Fruit fly (Drosophila melanogaster): ENCODE data around the gene Ubr3.
A peak's percentile ranks its signal among the peaks of the same experiment; 100 is the strongest.

Ubr3 gene

dm6 chrX:7973325-7973954 is 37.7 kb downstream of the Ubr3 start (continued):
- peak; percentile 16; the same call in 1 of the 2 replicates for TF ChIP-seq vvl (GFP tag; IDR thresholded peaks at IDR 0.05)

DNA sequence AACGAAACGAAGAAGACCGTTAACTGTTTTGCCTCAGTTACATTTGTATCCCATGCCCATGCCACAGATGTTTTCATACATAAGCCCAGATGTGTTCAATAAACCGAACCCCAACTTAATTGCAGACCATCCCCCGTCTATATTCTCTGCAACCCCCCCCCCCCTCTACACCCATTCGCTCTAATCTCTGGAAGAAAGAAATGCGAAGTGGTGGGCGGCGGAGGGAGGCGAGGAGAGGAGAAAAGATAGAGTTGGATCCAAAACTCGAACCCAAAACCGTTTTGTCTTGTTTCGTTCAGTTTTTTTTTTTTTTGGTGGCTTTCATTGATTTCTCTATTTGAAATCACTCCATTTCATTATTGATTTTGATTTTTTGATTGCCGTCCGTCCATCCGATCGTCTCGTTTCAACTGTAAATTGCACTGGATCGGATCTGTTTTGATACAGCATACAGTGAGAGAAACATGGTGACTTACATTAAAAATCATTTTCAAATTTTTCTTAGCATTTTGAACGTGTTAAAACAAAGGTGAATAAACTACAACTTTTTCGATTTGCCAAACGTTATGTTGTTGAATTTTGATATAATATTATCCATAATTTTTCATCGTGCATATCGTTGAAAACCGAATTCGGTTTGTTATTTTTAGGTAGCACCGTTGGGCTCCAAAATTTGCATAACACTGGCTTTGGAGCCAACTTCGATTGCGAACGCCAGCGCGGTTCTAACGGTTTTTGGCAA is 40.0 kb downstream of the Ubr3 start:
- TF ChIP-seq HLH3B (GFP tag; IDR thresholded peaks at IDR 0.05) = 0 out of 2 replicates have a peak, but pooled peaks have one; percentile 26
- 0 out of 2 replicates have a peak, but pooled peaks have one; percentile 12 for TF ChIP-seq ssp (GFP tag; IDR thresholded peaks at IDR 0.05)
- peak; percentile 48; the same call in 1 of the 2 replicates for TF ChIP-seq Xrp1 (GFP tag; IDR thresholded peaks at IDR 0.05)
- no peak for TF ChIP-seq btn (GFP tag; optimal IDR thresholded peaks at IDR 0.05)
- peak; percentile 28 for TF ChIP-seq D19A (tag; optimal IDR thresholded peaks at IDR 0.05)
- TF ChIP-seq unpg (GFP tag; optimal IDR thresholded peaks at IDR 0.05) = peak; percentile 61
- TF ChIP-seq peb (GFP tag; IDR thresholded peaks at IDR 0.05) = no peak
- TF ChIP-seq Drgx (GFP tag; IDR thresholded peaks at IDR 0.05) = peak; percentile 35; the same call in 1 of the 2 replicates
- no peak for TF ChIP-seq Atf-2 (GFP tag; optimal IDR thresholded peaks at IDR 0.05)
- peak; percentile 48 for TF ChIP-seq CG17359 (tag; optimal IDR thresholded peaks at IDR 0.05)
- TF ChIP-seq grau (tag; optimal IDR thresholded peaks at IDR 0.05) = peak; percentile 11
- peak; percentile 24 for TF ChIP-seq pum (GFP tag; optimal IDR thresholded peaks at IDR 0.05)
- TF ChIP-seq CG17328 (GFP tag; IDR thresholded peaks at IDR 0.05) = peak; percentile 43; the same call in 1 of the 2 replicates
- TF ChIP-seq CG13424 (tag; optimal IDR thresholded peaks at IDR 0.05) = peak; percentile 21
- TF ChIP-seq cwo (GFP tag; optimal IDR thresholded peaks at IDR 0.05) = no peak
- TF ChIP-seq row (GFP tag; IDR thresholded peaks at IDR 0.05) = peak; percentile 32; the same call in 1 of the 3 replicates
- peak; percentile 77 for TF ChIP-seq Med (GFP tag)
- peak; percentile 8 for TF ChIP-seq CG8924 (tag; optimal IDR thresholded peaks at IDR 0.05)
- no peak for TF ChIP-seq CG14441 (GFP tag; IDR thresholded peaks at IDR 0.05)
- no peak for TF ChIP-seq prd (optimal IDR thresholded peaks at IDR 0.05)
- peak; percentile 66; the same call in 2 of the 3 replicates for TF ChIP-seq prd (GFP tag; IDR thresholded peaks at IDR 0.05)
- peak; percentile 1 for TF ChIP-seq CG9609 (GFP tag; optimal IDR thresholded peaks at IDR 0.05)
- peak in 1 of 2 experiments; percentile 43 for TF ChIP-seq Hr51 (GFP tag; optimal IDR thresholded peaks at IDR 0.05)
- no peak for TF ChIP-seq MBD-R2 (GFP tag; IDR thresholded peaks at IDR 0.05)
- TF ChIP-seq CG8388 (GFP tag; optimal IDR thresholded peaks at IDR 0.05) = peak; percentile 37
- TF ChIP-seq CG14710 (tag; optimal IDR thresholded peaks at IDR 0.05) = peak; percentile 9
- no peak for TF ChIP-seq MTF-1 (GFP tag; optimal IDR thresholded peaks at IDR 0.05; ENCODE audit: borderline replicate concordance)
- TF ChIP-seq H2.0 (GFP tag; IDR thresholded peaks at IDR 0.05) = peak; percentile 20; the same call in 1 of the 2 replicates
- peak; percentile 20 for TF ChIP-seq CG10267 (tag; optimal IDR thresholded peaks at IDR 0.05)
- peak in 1 of 2 experiments; percentile 73 for TF ChIP-seq bsh (GFP tag; optimal IDR thresholded peaks at IDR 0.05)
- peak; percentile 95 for TF ChIP-seq crol (GFP tag; IDR thresholded peaks at IDR 0.05)
- TF ChIP-seq oc (tag; optimal IDR thresholded peaks at IDR 0.05) = peak; percentile 63
- TF ChIP-seq CG18262 (tag; optimal IDR thresholded peaks at IDR 0.05) = peak; percentile 49
- peak; percentile 2 for TF ChIP-seq Hsf (GFP tag; optimal IDR thresholded peaks at IDR 0.05)
- TF ChIP-seq Asciz (GFP tag; optimal IDR thresholded peaks at IDR 0.05) = peak; percentile 39
- peak; percentile 33 for TF ChIP-seq CG2678 (tag; optimal IDR thresholded peaks at IDR 0.05)
- peak; percentile 67 for TF ChIP-seq gem (tag; optimal IDR thresholded peaks at IDR 0.05)
- no peak for TF ChIP-seq CG6689 (GFP tag; IDR thresholded peaks at IDR 0.05)
- peak; percentile 16 for TF ChIP-seq CG12219 (GFP tag; optimal IDR thresholded peaks at IDR 0.05)
- peak; percentile 10 for TF ChIP-seq ewg (GFP tag; optimal IDR thresholded peaks at IDR 0.05)
- 0 out of 3 replicates have a peak, but pooled peaks have one; percentile 23 for TF ChIP-seq otp (GFP tag; IDR thresholded peaks at IDR 0.05)
- TF ChIP-seq ems (GFP tag; optimal IDR thresholded peaks at IDR 0.05) = peak; percentile 9
- peak; percentile 23 for TF ChIP-seq CG17829 (tag; optimal IDR thresholded peaks at IDR 0.05)
- TF ChIP-seq stc (GFP tag; IDR thresholded peaks at IDR 0.05) = 0 out of 2 replicates have a peak, but pooled peaks have one; percentile 28

Data from whole organism, embryonic.